Fruit fly (Drosophila melanogaster) whole organism, embryonic: Measurements from ENCODE around the gene CG32170.

Experiments
- Adf1 ChIP-seq: fragments of 200-800 bp; sonication (Bioruptor generic); IDR thresholded peaks from 2 replicates; pipeline ENCODE4 v1.3.6; 2022; ENCODE audit warnings: missing biosample characterization, missing genetic modification characterization
- Atf6 ChIP-seq: fragments of 200-800 bp; sonication (Bioruptor generic); IDR thresholded peaks from 2 replicates; pipeline ENCODE4 v1.3.6; 2022; ENCODE audit warnings: missing biosample characterization, missing genetic modification characterization
- CG10959 ChIP-seq: fragments of 200-800 bp; sonication (Bioruptor generic); IDR thresholded peaks from 2 replicates; pipeline ENCODE4 v1.3.6; 2022; ENCODE audit warnings: missing biosample characterization, missing genetic modification characterization
- CG11504 ChIP-seq: fragments of 200-800 bp; sonication (Bioruptor generic); optimal IDR thresholded peaks from 3 replicates; lab custom pipeline; 2019; ENCODE audit warnings: missing biosample characterization, mild to moderate bottlenecking, missing genetic modification characterization, moderate library complexity
- CG11696 ChIP-seq: fragments of 200-800 bp; sonication (Bioruptor generic); IDR thresholded peaks from 2 replicates; pipeline ENCODE4 v1.3.6; 2022; ENCODE audit warnings: missing biosample characterization, missing genetic modification characterization
- CG12071 ChIP-seq: fragments of 200-800 bp; sonication (Bioruptor generic); optimal IDR thresholded peaks from 3 replicates; lab custom pipeline; 2018; ENCODE audit warnings: missing biosample characterization, mild to moderate bottlenecking, missing genetic modification characterization
- CG13424 ChIP-seq: fragments of 200-800 bp; sonication (Bioruptor generic); optimal IDR thresholded peaks from 2 replicates; lab custom pipeline; 2019; ENCODE audit warnings: missing biosample characterization, mild to moderate bottlenecking, missing genetic modification characterization, moderate library complexity
- CG14441 ChIP-seq: fragments of 200-800 bp; sonication (Bioruptor generic); IDR thresholded peaks from 2 replicates; pipeline ENCODE4 v1.3.6; 2022; ENCODE audit warnings: missing biosample characterization, missing genetic modification characterization
- CG14710 ChIP-seq: fragments of 200-800 bp; sonication (Bioruptor generic); optimal IDR thresholded peaks from 3 replicates; lab custom pipeline; 2019; ENCODE audit warnings: missing biosample characterization, mild to moderate bottlenecking, missing genetic modification characterization, moderate library complexity
- CG15269 ChIP-seq: fragments of 200-800 bp; sonication (Bioruptor generic); optimal IDR thresholded peaks from 2 replicates; lab custom pipeline; 2018; ENCODE audit warnings: missing biosample characterization, mild to moderate bottlenecking, missing genetic modification characterization, moderate library complexity
- CG17186 ChIP-seq: fragments of 200-800 bp; sonication (Bioruptor generic); optimal IDR thresholded peaks from 3 replicates; lab custom pipeline; 2017; ENCODE audit warnings: missing biosample characterization, missing genetic modification reagents, missing genetic modification characterization
- CG18599 ChIP-seq: fragments of 200-800 bp; sonication (Bioruptor generic); optimal IDR thresholded peaks from 3 replicates; lab custom pipeline; 2017; ENCODE audit warnings: missing biosample characterization, missing genetic modification characterization, mild to moderate bottlenecking, moderate library complexity, missing genetic modification reagents
- CG4854 ChIP-seq: fragments of 200-800 bp; sonication (Bioruptor generic); optimal IDR thresholded peaks from 2 replicates; lab custom pipeline; 2016; ENCODE audit warnings: missing biosample characterization, missing genetic modification characterization, inconsistent platforms
- CG6791 ChIP-seq: fragments of 200-800 bp; sonication (Bioruptor generic); IDR thresholded peaks from 3 replicates; pipeline ENCODE4 v1.3.6; 2022; ENCODE audit warnings: missing biosample characterization, missing genetic modification characterization; ENCODE audit not compliant: partially characterized antibody
- CG8089 ChIP-seq: fragments of 200-800 bp; sonication (Bioruptor generic); optimal IDR thresholded peaks from 3 replicates; lab custom pipeline; 2016; ENCODE audit warnings: missing biosample characterization, missing genetic modification characterization
- CG9727 ChIP-seq: fragments of 200-800 bp; sonication (Bioruptor generic); optimal IDR thresholded peaks from 3 replicates; lab custom pipeline; 2017; ENCODE audit warnings: missing biosample characterization, mild to moderate bottlenecking, missing genetic modification characterization
- CG9876 ChIP-seq: fragments of 200-800 bp; sonication (Bioruptor generic); optimal IDR thresholded peaks from 2 replicates; lab custom pipeline; 2016; ENCODE audit warnings: missing biosample characterization, missing genetic modification characterization
- CHES-1-like ChIP-seq: fragments of 200-800 bp; sonication (Bioruptor generic); optimal IDR thresholded peaks from 2 replicates; lab custom pipeline; 2016; ENCODE audit warnings: missing biosample characterization, missing genetic modification characterization
- Chrac-16 ChIP-seq: fragments of 200-800 bp; sonication (Bioruptor generic); optimal IDR thresholded peaks from 3 replicates; lab custom pipeline; 2016; ENCODE audit warnings: missing biosample characterization, missing genetic modification characterization
- D ChIP-seq, 2 experiments: fragments of 200-800 bp in 1 of 2; fragments of >200 bp in 1 of 2; sonication (Bioruptor generic) in 1 of 2; optimal IDR thresholded peaks; 2 replicates in 1 of 2; 3 replicates in 1 of 2; lab custom pipeline; 2017; ENCODE audit warnings: mild to moderate bottlenecking in 1 of 2, missing biosample characterization in 1 of 2, missing genetic modification characterization in 1 of 2, missing genetic modification reagents in 1 of 2
- ERR ChIP-seq: fragments of 200-800 bp; sonication (Bioruptor generic); optimal IDR thresholded peaks from 2 replicates; lab custom pipeline; 2016; ENCODE audit warnings: missing biosample characterization, missing genetic modification characterization
- Eip74EF ChIP-seq, 2 experiments: fragments of 200-800 bp in 1 of 2; fragments of >200 bp in 1 of 2; sonication (Bioruptor generic) in 1 of 2; optimal IDR thresholded peaks; 2 replicates each; lab custom pipeline; 2017 to 2019; ENCODE audit warnings: missing biosample characterization in 2 of 2, missing genetic modification characterization in 2 of 2, mild to moderate bottlenecking in 1 of 2, moderate library complexity in 1 of 2
- Ets97D ChIP-seq: fragments of 200-800 bp; sonication (Bioruptor generic); optimal IDR thresholded peaks from 3 replicates; lab custom pipeline; 2016; ENCODE audit warnings: missing biosample characterization, missing genetic modification characterization
- Max ChIP-seq: fragments of 200-800 bp; sonication (Bioruptor generic); optimal IDR thresholded peaks from 2 replicates; lab custom pipeline; 2016; ENCODE audit warnings: missing biosample characterization, mild to moderate bottlenecking, missing genetic modification characterization
- Mes4 ChIP-seq: fragments of 200-800 bp; sonication (Bioruptor generic); optimal IDR thresholded peaks from 2 replicates; lab custom pipeline; 2016; ENCODE audit warnings: missing biosample characterization, missing genetic modification characterization
- Optix ChIP-seq: fragments of 200-800 bp; sonication (Bioruptor generic); IDR thresholded peaks from 3 replicates; pipeline ENCODE4 v1.3.6; 2022; ENCODE audit warnings: missing biosample characterization, missing genetic modification characterization
- Tbp ChIP-seq: fragments of >200 bp; optimal IDR thresholded peaks from 2 replicates; lab custom pipeline; 2018; ENCODE audit warnings: missing biosample characterization, missing genetic modification characterization
- caup ChIP-seq: fragments of 200-800 bp; sonication (Bioruptor generic); optimal IDR thresholded peaks from 3 replicates; lab custom pipeline; 2017; ENCODE audit warnings: missing biosample characterization, mild to moderate bottlenecking, missing genetic modification characterization, moderate library complexity; ENCODE audit not compliant: severe bottlenecking
- disco-r ChIP-seq: fragments of 200-800 bp; sonication (Bioruptor generic); optimal IDR thresholded peaks from 2 replicates; lab custom pipeline; 2016; ENCODE audit warnings: missing biosample characterization, missing genetic modification characterization
- dysf ChIP-seq: fragments of 200-800 bp; sonication (Bioruptor generic); IDR thresholded peaks from 3 replicates; pipeline ENCODE4 v1.3.6; 2022; ENCODE audit warnings: missing biosample characterization, missing genetic modification characterization
- fd3F ChIP-seq: fragments of 200-800 bp; sonication (Bioruptor generic); optimal IDR thresholded peaks from 2 replicates; lab custom pipeline; 2018; ENCODE audit warnings: missing biosample characterization, mild to moderate bottlenecking, missing genetic modification characterization, moderate library complexity
- fu2 ChIP-seq: fragments of 200-800 bp; sonication (Bioruptor generic); optimal IDR thresholded peaks from 2 replicates; lab custom pipeline; 2016; ENCODE audit warnings: missing biosample characterization, missing genetic modification characterization
- hkb ChIP-seq, 2 experiments: fragments of 200-800 bp in 1 of 2; fragments of >200 bp in 1 of 2; sonication (Bioruptor generic) in 1 of 2; IDR thresholded peaks in 1 of 2; optimal IDR thresholded peaks in 1 of 2; 2 replicates each; pipeline versions ENCODE4 v1.3.6 to Lab custom; 2017 to 2022; ENCODE audit warnings: missing biosample characterization in 1 of 2, missing genetic modification characterization in 1 of 2
- insv ChIP-seq, 2 experiments: fragments of 200-800 bp; sonication (Bioruptor generic); optimal IDR thresholded peaks; 3 replicates each; lab custom pipeline; 2016 to 2018; ENCODE audit warnings: missing biosample characterization in 2 of 2, missing genetic modification characterization in 2 of 2
- inv ChIP-seq: fragments of 200-800 bp; sonication (Bioruptor generic); IDR thresholded peaks from 2 replicates; pipeline ENCODE4 v1.3.6; 2022; ENCODE audit warnings: missing biosample characterization, missing genetic modification characterization; ENCODE audit not compliant: partially characterized antibody
- jigr1 ChIP-seq: fragments of 200-800 bp; sonication (Bioruptor generic); IDR thresholded peaks from 3 replicates; pipeline ENCODE4 v1.3.6; 2022; ENCODE audit warnings: missing biosample characterization, missing genetic modification characterization
- jumu ChIP-seq: fragments of 200-800 bp; sonication (Bioruptor generic); optimal IDR thresholded peaks from 3 replicates; lab custom pipeline; 2016; ENCODE audit warnings: missing biosample characterization, missing genetic modification characterization
- lilli ChIP-seq: fragments of 200-800 bp; sonication (Bioruptor generic); optimal IDR thresholded peaks from 3 replicates; lab custom pipeline; 2016; ENCODE audit warnings: missing biosample characterization, missing genetic modification characterization
- oc ChIP-seq: fragments of 200-800 bp; sonication (Bioruptor generic); optimal IDR thresholded peaks from 2 replicates; lab custom pipeline; 2018; ENCODE audit warnings: missing biosample characterization, mild to moderate bottlenecking, missing genetic modification characterization, moderate library complexity
- odd ChIP-seq: fragments of 200-800 bp; sonication (Bioruptor generic); optimal IDR thresholded peaks from 2 replicates; lab custom pipeline; 2017; ENCODE audit warnings: missing biosample characterization, mild to moderate bottlenecking, missing genetic modification characterization
- row ChIP-seq: fragments of 200-800 bp; sonication (Bioruptor generic); IDR thresholded peaks from 3 replicates; pipeline ENCODE4 v1.3.6; 2022; ENCODE audit warnings: missing biosample characterization, missing genetic modification characterization
- slou ChIP-seq: fragments of 200-800 bp; sonication (Bioruptor generic); optimal IDR thresholded peaks from 3 replicates; lab custom pipeline; 2016; ENCODE audit warnings: missing biosample characterization, missing genetic modification characterization
- sob ChIP-seq: fragments of 200-800 bp; sonication (Bioruptor generic); IDR thresholded peaks from 2 replicates; pipeline ENCODE4 v1.3.6; 2022; ENCODE audit warnings: missing biosample characterization, missing genetic modification characterization
- stc ChIP-seq: fragments of 200-800 bp; sonication (Bioruptor generic); IDR thresholded peaks from 2 replicates; pipeline ENCODE4 v1.3.6; 2022; ENCODE audit warnings: missing biosample characterization, missing genetic modification characterization
- tin ChIP-seq: fragments of 200-800 bp; sonication (Bioruptor generic); optimal IDR thresholded peaks from 3 replicates; lab custom pipeline; 2016; ENCODE audit warnings: missing biosample characterization, missing genetic modification characterization
- trh ChIP-seq: fragments of 200-800 bp; sonication (Bioruptor generic); optimal IDR thresholded peaks from 2 replicates; lab custom pipeline; 2016; ENCODE audit warnings: missing biosample characterization, missing genetic modification characterization
- ttk ChIP-seq: fragments of 200-800 bp; sonication (Bioruptor generic); IDR thresholded peaks from 2 replicates; pipeline ENCODE4 v2.1.2; 2022; ENCODE audit warnings: missing biosample characterization, missing genetic modification characterization
- unpg ChIP-seq: fragments of 200-800 bp; sonication (Bioruptor generic); optimal IDR thresholded peaks from 3 replicates; lab custom pipeline; 2018; ENCODE audit warnings: missing biosample characterization, mild to moderate bottlenecking, missing genetic modification characterization, moderate library complexity
- z ChIP-seq: fragments of 200-800 bp; sonication (Bioruptor generic); IDR thresholded peaks from 3 replicates; pipeline ENCODE4 v1.3.6; 2022; ENCODE audit warnings: missing biosample characterization, missing genetic modification characterization
- zen2 ChIP-seq: fragments of 200-800 bp; sonication (Bioruptor generic); IDR thresholded peaks from 3 replicates; pipeline ENCODE4 v1.3.6; 2022; ENCODE audit warnings: missing biosample characterization, missing genetic modification characterization; ENCODE audit not compliant: partially characterized antibody

The CG32170 gene

dm6 chr3L:16893647-16894046 is 16.5 kb downstream of the CG32170 start (continued):
- TF ChIP-seq Adf1, result no peak
- no peak for TF ChIP-seq fd3F (GFP tag; lab: Kevin White, UChicago)
- no peak for TF ChIP-seq slou (GFP tag; lab: Kevin White, UChicago)
- TF ChIP-seq fu2 (GFP tag; lab: Kevin White, UChicago), result no peak
- TF ChIP-seq jigr1 (GFP tag; lab: Robert Waterston, UW), result no peak
- TF ChIP-seq Chrac-16 (GFP tag; lab: Kevin White, UChicago), result no peak
- TF ChIP-seq zen2 (GFP tag; lab: Robert Waterston, UW), result no peak
- TF ChIP-seq ttk (GFP tag; lab: Robert Waterston, UW), result no peak
- no peak for TF ChIP-seq inv (GFP tag; lab: Robert Waterston, UW)
- no peak for TF ChIP-seq Max
- no peak for TF ChIP-seq oc (tag; lab: Kevin White, UChicago)
- TF ChIP-seq ERR (GFP tag; lab: Kevin White, UChicago), result no peak
- no peak for TF ChIP-seq sob
- TF ChIP-seq CG14441 (GFP tag; lab: Robert Waterston, UW), result peak; percentile 35; the same call in 1 of the 2 replicates
- no peak for TF ChIP-seq CG6791
- no peak for TF ChIP-seq z (GFP tag; lab: Robert Waterston, UW)
- no peak for TF ChIP-seq Optix (GFP tag; lab: Robert Waterston, UW)
- no peak for TF ChIP-seq odd (GFP tag; lab: Kevin White, UChicago)
- peak; percentile 58 for TF ChIP-seq row
- no peak for TF ChIP-seq CG9876
- TF ChIP-seq jumu (GFP tag; lab: Kevin White, UChicago), result no peak
- TF ChIP-seq CHES-1-like, result no peak
- TF ChIP-seq tin (GFP tag; lab: Kevin White, UChicago), result no peak
- peak; percentile 63 for TF ChIP-seq CG11504 (tag; lab: Kevin White, UChicago)
- TF ChIP-seq Tbp (GFP tag; lab: Kevin White, UChicago), result no peak
- TF ChIP-seq Ets97D (GFP tag; lab: Kevin White, UChicago), result no peak
- peak; percentile 33 for TF ChIP-seq CG15269 (tag; lab: Kevin White, UChicago)
- no peak for TF ChIP-seq CG4854 (GFP tag; lab: Kevin White, UChicago)
- peak; percentile 40; the same call in 1 of the 3 replicates for TF ChIP-seq dysf (GFP tag; lab: Robert Waterston, UW)
- no peak for TF ChIP-seq CG8089 (GFP tag; lab: Kevin White, UChicago)
- no peak for TF ChIP-seq trh
- no peak for TF ChIP-seq CG17186 (GFP tag; lab: Kevin White, UChicago)
- no peak for TF ChIP-seq hkb (optimal IDR thresholded peaks at IDR 0.05; lab: Kevin White, UChicago)
- peak; percentile 41; the same call in 1 of the 2 replicates for TF ChIP-seq hkb (GFP tag; IDR thresholded peaks at IDR 0.05; lab: Robert Waterston, UW)
- no peak for TF ChIP-seq insv (GFP tag; optimal IDR thresholded peaks at IDR 0.05; lab: Kevin White, UChicago)
- peak; percentile 33 for TF ChIP-seq caup (GFP tag; lab: Kevin White, UChicago)
- no peak for TF ChIP-seq CG14710 (tag; lab: Kevin White, UChicago)
- TF ChIP-seq unpg (GFP tag; lab: Kevin White, UChicago), result peak; percentile 15
- TF ChIP-seq stc (GFP tag; lab: Robert Waterston, UW), result no peak
- TF ChIP-seq D (optimal IDR thresholded peaks at IDR 0.05; lab: Kevin White, UChicago), result no peak
- TF ChIP-seq D (GFP tag; optimal IDR thresholded peaks at IDR 0.05; lab: Kevin White, UChicago), result no peak
- peak; percentile 32 for TF ChIP-seq CG13424
- TF ChIP-seq CG9727 (GFP tag; lab: Kevin White, UChicago), result peak; percentile 9
- peak; percentile 10; the same call in 1 of the 2 replicates for TF ChIP-seq Atf6 (GFP tag; lab: Robert Waterston, UW)
- TF ChIP-seq CG11696 (GFP tag; lab: Robert Waterston, UW), result no peak
- TF ChIP-seq lilli, result peak; percentile 36
- TF ChIP-seq CG10959, result no peak
- TF ChIP-seq Mes4 (GFP tag; lab: Kevin White, UChicago), result no peak
- TF ChIP-seq CG18599 (GFP tag; lab: Kevin White, UChicago), result peak; percentile 60
- TF ChIP-seq disco-r (GFP tag; lab: Kevin White, UChicago), result no peak
- no peak for TF ChIP-seq Eip74EF (GFP tag; optimal IDR thresholded peaks at IDR 0.05; lab: Kevin White, UChicago)
- TF ChIP-seq CG12071, result no peak
